Fruit fly (Drosophila melanogaster) whole organism, embryonic: Measurements from ENCODE around the gene CG3165.

Source experiments
- CG10366 ChIP-seq: fragments of 200-800 bp; sonication (Bioruptor generic); IDR thresholded peaks from 2 replicates; pipeline ENCODE4 v1.3.6; 2022; ENCODE audit warnings: missing biosample characterization, missing genetic modification characterization
- CG10565 ChIP-seq: fragments of 200-800 bp; sonication (Bioruptor generic); optimal IDR thresholded peaks from 3 replicates; lab custom pipeline; 2016; ENCODE audit warnings: missing biosample characterization, mild to moderate bottlenecking, missing genetic modification characterization
- CG10979 ChIP-seq: fragments of 200-800 bp; sonication (Bioruptor generic); optimal IDR thresholded peaks from 2 replicates; lab custom pipeline; 2018; ENCODE audit warnings: missing biosample characterization, mild to moderate bottlenecking, missing genetic modification characterization, moderate library complexity
- CG11085 ChIP-seq: fragments of 200-800 bp; sonication (Bioruptor generic); IDR thresholded peaks from 2 replicates; pipeline ENCODE4 v1.3.6; 2022; ENCODE audit warnings: missing biosample characterization, missing genetic modification characterization
- CG12155 ChIP-seq: fragments of 200-800 bp; sonication (Bioruptor generic); optimal IDR thresholded peaks from 3 replicates; lab custom pipeline; 2016; ENCODE audit warnings: missing biosample characterization, missing genetic modification characterization
- CG13424 ChIP-seq: fragments of 200-800 bp; sonication (Bioruptor generic); optimal IDR thresholded peaks from 2 replicates; lab custom pipeline; 2019; ENCODE audit warnings: missing biosample characterization, mild to moderate bottlenecking, missing genetic modification characterization, moderate library complexity
- CG14441 ChIP-seq: fragments of 200-800 bp; sonication (Bioruptor generic); IDR thresholded peaks from 2 replicates; pipeline ENCODE4 v1.3.6; 2022; ENCODE audit warnings: missing biosample characterization, missing genetic modification characterization
- CG14667 ChIP-seq: fragments of 200-800 bp; sonication (Bioruptor generic); IDR thresholded peaks from 2 replicates; pipeline ENCODE4 v1.3.6; 2022; ENCODE audit warnings: missing biosample characterization, missing genetic modification characterization
- CG17612 ChIP-seq: fragments of 200-800 bp; sonication (Bioruptor generic); IDR thresholded peaks from 2 replicates; pipeline ENCODE4 v1.3.6; 2022; ENCODE audit warnings: missing biosample characterization, missing genetic modification characterization
- CG17829 ChIP-seq: fragments of 200-800 bp; optimal IDR thresholded peaks from 2 replicates; lab custom pipeline; 2019; ENCODE audit warnings: missing biosample characterization, mild to moderate bottlenecking, missing genetic modification characterization, moderate library complexity
- CG1792 ChIP-seq: fragments of 200-800 bp; sonication (Bioruptor generic); optimal IDR thresholded peaks from 2 replicates; lab custom pipeline; 2016; ENCODE audit warnings: missing biosample characterization, missing genetic modification characterization
- CG2712 ChIP-seq: fragments of 200-800 bp; optimal IDR thresholded peaks from 3 replicates; lab custom pipeline; 2019; ENCODE audit warnings: missing biosample characterization, mild to moderate bottlenecking, missing genetic modification characterization, moderate library complexity
- CG31388 ChIP-seq: fragments of 200-800 bp; sonication (Bioruptor generic); optimal IDR thresholded peaks from 2 replicates; lab custom pipeline; 2016; ENCODE audit warnings: missing biosample characterization, missing genetic modification characterization
- CG6765 ChIP-seq: fragments of 200-800 bp; sonication (Bioruptor generic); optimal IDR thresholded peaks from 3 replicates; lab custom pipeline; 2017; ENCODE audit warnings: missing biosample characterization, mild to moderate bottlenecking, missing genetic modification characterization
- CG6791 ChIP-seq: fragments of 200-800 bp; sonication (Bioruptor generic); IDR thresholded peaks from 3 replicates; pipeline ENCODE4 v1.3.6; 2022; ENCODE audit warnings: missing biosample characterization, missing genetic modification characterization; ENCODE audit not compliant: partially characterized antibody
- CG7963 ChIP-seq: fragments of 200-800 bp; sonication (Bioruptor generic); IDR thresholded peaks from 3 replicates; pipeline ENCODE4 v1.3.6; 2022; ENCODE audit warnings: missing biosample characterization, missing genetic modification characterization; ENCODE audit not compliant: partially characterized antibody
- CG8281 ChIP-seq: fragments of 200-800 bp; sonication (Bioruptor generic); optimal IDR thresholded peaks from 2 replicates; lab custom pipeline; 2018; ENCODE audit warnings: missing biosample characterization, mild to moderate bottlenecking, missing genetic modification characterization, moderate library complexity
- CG9609 ChIP-seq: fragments of 200-800 bp; sonication (Bioruptor generic); optimal IDR thresholded peaks from 3 replicates; lab custom pipeline; 2016; ENCODE audit warnings: missing biosample characterization, missing genetic modification characterization
- D ChIP-seq, 2 experiments: fragments of 200-800 bp in 1 of 2; fragments of >200 bp in 1 of 2; sonication (Bioruptor generic) in 1 of 2; optimal IDR thresholded peaks; 2 replicates in 1 of 2; 3 replicates in 1 of 2; lab custom pipeline; 2017; ENCODE audit warnings: mild to moderate bottlenecking in 1 of 2, missing biosample characterization in 1 of 2, missing genetic modification characterization in 1 of 2, missing genetic modification reagents in 1 of 2
- D19A ChIP-seq: fragments of 200-800 bp; optimal IDR thresholded peaks from 3 replicates; lab custom pipeline; 2019; ENCODE audit warnings: missing biosample characterization, mild to moderate bottlenecking, missing genetic modification characterization, moderate library complexity
- Drgx ChIP-seq: fragments of 200-800 bp; sonication (Bioruptor generic); IDR thresholded peaks from 2 replicates; pipeline ENCODE4 v1.3.6; 2022; ENCODE audit warnings: missing biosample characterization, missing genetic modification characterization
- HHEX ChIP-seq: fragments of 200-800 bp; sonication (Bioruptor generic); optimal IDR thresholded peaks from 3 replicates; lab custom pipeline; 2017; ENCODE audit warnings: missing biosample characterization, mild to moderate bottlenecking, missing genetic modification characterization, missing genetic modification reagents
- Lpt ChIP-seq: fragments of >200 bp; optimal IDR thresholded peaks from 2 replicates; lab custom pipeline; 2018; ENCODE audit warnings: missing biosample characterization, missing genetic modification characterization
- PHDP ChIP-seq: fragments of 200-800 bp; sonication (Bioruptor generic); optimal IDR thresholded peaks from 3 replicates; lab custom pipeline; 2018; ENCODE audit warnings: missing biosample characterization, mild to moderate bottlenecking, missing genetic modification characterization, moderate library complexity
- Rfx ChIP-seq: fragments of 200-800 bp; sonication (Bioruptor generic); IDR thresholded peaks from 2 replicates; pipeline ENCODE4 v1.3.6; 2022; ENCODE audit warnings: missing biosample characterization, missing genetic modification characterization
- Xrp1 ChIP-seq: fragments of 200-800 bp; sonication (Bioruptor generic); IDR thresholded peaks from 2 replicates; pipeline ENCODE4 v1.3.6; 2022; ENCODE audit warnings: missing biosample characterization, missing genetic modification characterization
- bsh ChIP-seq, 2 experiments: fragments of 200-800 bp; sonication (Bioruptor generic); optimal IDR thresholded peaks; 2 replicates each; lab custom pipeline; 2017 to 2018; ENCODE audit warnings: mild to moderate bottlenecking in 2 of 2, missing biosample characterization in 2 of 2, missing genetic modification characterization in 2 of 2, moderate library complexity in 1 of 2
- caup ChIP-seq: fragments of 200-800 bp; sonication (Bioruptor generic); optimal IDR thresholded peaks from 3 replicates; lab custom pipeline; 2017; ENCODE audit warnings: missing biosample characterization, mild to moderate bottlenecking, missing genetic modification characterization, moderate library complexity; ENCODE audit not compliant: severe bottlenecking
- ci ChIP-seq: fragments of 200-800 bp; sonication (Bioruptor generic); IDR thresholded peaks from 3 replicates; pipeline ENCODE4 v1.3.6; 2022; ENCODE audit warnings: missing biosample characterization, missing genetic modification characterization
- da ChIP-seq: fragments of 200-800 bp; sonication (Bioruptor generic); optimal IDR thresholded peaks from 2 replicates; lab custom pipeline; 2016; ENCODE audit warnings: missing biosample characterization, missing genetic modification characterization
- dati ChIP-seq: fragments of 200-800 bp; sonication (Bioruptor generic); IDR thresholded peaks from 2 replicates; pipeline ENCODE4 v1.3.6; 2022; ENCODE audit warnings: missing biosample characterization, missing genetic modification characterization
- disco-r ChIP-seq: fragments of 200-800 bp; sonication (Bioruptor generic); optimal IDR thresholded peaks from 2 replicates; lab custom pipeline; 2016; ENCODE audit warnings: missing biosample characterization, missing genetic modification characterization
- esg ChIP-seq: fragments of 200-800 bp; sonication (Bioruptor generic); conservative IDR thresholded peaks from 2 replicates; pipeline ENCODE4 v1.3.6; 2022; ENCODE audit warnings: missing biosample characterization, missing genetic modification characterization
- kah ChIP-seq: fragments of 200-800 bp; sonication (Bioruptor generic); optimal IDR thresholded peaks from 2 replicates; lab custom pipeline; 2018; ENCODE audit warnings: missing biosample characterization, mild to moderate bottlenecking, missing genetic modification characterization
- knrl ChIP-seq: fragments of 200-800 bp; sonication (Bioruptor generic); IDR thresholded peaks from 3 replicates; pipeline ENCODE4 v1.3.6; 2022; ENCODE audit warnings: missing biosample characterization, missing genetic modification characterization; ENCODE audit not compliant: partially characterized antibody
- lab ChIP-seq: fragments of 200-800 bp; sonication (Bioruptor generic); optimal IDR thresholded peaks from 3 replicates; lab custom pipeline; 2017; ENCODE audit warnings: missing biosample characterization, missing genetic modification characterization, mild to moderate bottlenecking, moderate library complexity, missing genetic modification reagents
- nmo ChIP-seq: fragments of 200-800 bp; sonication (Bioruptor generic); optimal IDR thresholded peaks from 2 replicates; lab custom pipeline; 2018; ENCODE audit warnings: missing biosample characterization, mild to moderate bottlenecking, missing genetic modification characterization, moderate library complexity
- nom ChIP-seq: fragments of 200-800 bp; sonication (Bioruptor generic); optimal IDR thresholded peaks from 2 replicates; lab custom pipeline; 2017; ENCODE audit warnings: missing biosample characterization, missing genetic modification characterization, mild to moderate bottlenecking, moderate library complexity, missing genetic modification reagents
- pan ChIP-seq, 4 experiments: fragments of >200 bp in 3 of 4; fragments of 200-800 bp in 1 of 4; sonication (Bioruptor generic) in 1 of 4; optimal IDR thresholded peaks in 3 of 4; IDR thresholded peaks in 1 of 4; 2 replicates each; pipeline versions ENCODE4 v1.3.6 to Lab custom; 2017 to 2022; ENCODE audit warnings: missing biosample characterization in 2 of 4, missing genetic modification characterization in 2 of 4, mixed read lengths in 1 of 4
- pfk ChIP-seq: fragments of 200-800 bp; sonication (Bioruptor generic); optimal IDR thresholded peaks from 2 replicates; lab custom pipeline; 2018; ENCODE audit warnings: missing biosample characterization, mild to moderate bottlenecking, missing genetic modification characterization, moderate library complexity
- row ChIP-seq: fragments of 200-800 bp; sonication (Bioruptor generic); IDR thresholded peaks from 3 replicates; pipeline ENCODE4 v1.3.6; 2022; ENCODE audit warnings: missing biosample characterization, missing genetic modification characterization
- sens ChIP-seq: fragments of 200-800 bp; sonication (Bioruptor generic); peaks from one replicate; lab custom pipeline; 2016; ENCODE audit warnings: missing biosample characterization, missing genetic modification characterization
- slp2 ChIP-seq: fragments of 200-800 bp; sonication (Bioruptor generic); optimal IDR thresholded peaks from 2 replicates; lab custom pipeline; 2016; ENCODE audit warnings: missing biosample characterization, missing genetic modification characterization
- ttk ChIP-seq: fragments of 200-800 bp; sonication (Bioruptor generic); IDR thresholded peaks from 2 replicates; pipeline ENCODE4 v2.1.2; 2022; ENCODE audit warnings: missing biosample characterization, missing genetic modification characterization
- tup ChIP-seq: fragments of 200-800 bp; sonication (Bioruptor generic); optimal IDR thresholded peaks from 2 replicates; lab custom pipeline; 2016; ENCODE audit warnings: missing biosample characterization, mild to moderate bottlenecking, missing genetic modification characterization, moderate library complexity
- vvl ChIP-seq: fragments of 200-800 bp; sonication (Bioruptor generic); IDR thresholded peaks from 2 replicates; pipeline ENCODE4 v1.3.6; 2022; ENCODE audit warnings: missing biosample characterization, missing genetic modification characterization
- zen ChIP-seq: fragments of 200-800 bp; sonication (Bioruptor generic); optimal IDR thresholded peaks from 3 replicates; lab custom pipeline; 2018; ENCODE audit warnings: missing biosample characterization, mild to moderate bottlenecking, missing genetic modification characterization, moderate library complexity

The CG3165 gene

DNA sequence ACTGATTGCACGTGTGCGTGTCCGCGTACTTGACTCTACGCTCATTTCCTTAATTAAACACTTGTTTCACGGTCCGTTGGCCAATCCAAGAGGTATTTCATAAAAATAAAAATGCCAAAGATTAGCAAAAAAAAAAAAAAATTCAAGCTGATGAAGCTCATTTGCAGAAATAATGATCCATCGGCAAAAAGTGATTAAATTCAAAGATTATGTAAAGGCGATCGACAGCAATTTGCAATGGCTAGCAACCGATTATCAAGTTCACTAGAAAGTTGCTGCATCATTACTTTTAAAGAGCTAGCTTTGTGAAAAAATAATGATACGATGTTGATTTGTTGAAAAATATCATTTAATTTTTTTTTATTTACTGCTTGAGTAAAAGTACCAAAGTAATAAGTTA, 32.5 kb downstream of the CG3165 start:
- TF ChIP-seq dati (no peak), knrl (no peak), Drgx (GFP tag; lab: Robert Waterston, UW) (no peak), CG6791 (no peak), disco-r (GFP tag; lab: Kevin White, UChicago) (no peak), CG14667 (no peak), CG31388 (GFP tag; lab: Kevin White, UChicago) (no peak), CG11085 (GFP tag; lab: Robert Waterston, UW) (no peak), CG10979 (tag; lab: Kevin White, UChicago) (no peak), kah (GFP tag; lab: Kevin White, UChicago) (no peak), CG1792 (GFP tag; lab: Kevin White, UChicago) (no peak), CG13424 (tag; lab: Kevin White, UChicago) (no peak), CG10565 (GFP tag; lab: Kevin White, UChicago) (no peak)

DNA sequence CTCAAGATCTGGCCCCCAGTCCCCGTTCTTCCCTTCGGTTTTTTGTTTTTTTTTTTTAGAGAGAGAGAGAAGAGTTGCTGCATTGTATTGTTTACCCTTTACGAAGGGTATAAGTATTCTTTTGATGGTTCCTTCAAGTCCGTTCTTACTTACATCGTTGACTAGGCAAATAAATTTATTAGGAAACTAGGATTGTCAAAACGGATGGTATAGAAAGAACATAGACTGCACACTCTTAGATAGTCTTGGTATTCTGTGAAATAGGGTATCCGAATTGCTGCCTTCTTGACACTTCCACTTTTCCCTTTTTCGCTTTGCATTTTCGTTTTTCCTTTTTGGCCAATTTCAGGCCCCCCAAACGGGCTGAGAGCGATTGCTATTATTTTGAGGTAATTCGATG, 34.6 kb downstream of the CG3165 start:
- peak; percentile 32 for TF ChIP-seq D19A
- no peak for TF ChIP-seq CG9609
- no peak for TF ChIP-seq caup
- no peak for TF ChIP-seq da (GFP tag; lab: Kevin White, UChicago)
- no peak for TF ChIP-seq D (optimal IDR thresholded peaks at IDR 0.05; lab: Kevin White, UChicago)
- no peak for TF ChIP-seq D (GFP tag; optimal IDR thresholded peaks at IDR 0.05; lab: Kevin White, UChicago)
- TF ChIP-seq PHDP, result no peak
- no peak for TF ChIP-seq Drgx (GFP tag; lab: Robert Waterston, UW)
- peak in 1 of 2 experiments; percentile 17 for TF ChIP-seq bsh (GFP tag; optimal IDR thresholded peaks at IDR 0.05; lab: Kevin White, UChicago)
- 0 out of 2 replicates have a peak, but pooled peaks have one; percentile 18 for TF ChIP-seq Xrp1 (GFP tag; lab: Robert Waterston, UW)
- no peak for TF ChIP-seq lab (GFP tag; lab: Kevin White, UChicago)
- TF ChIP-seq CG8281 (tag; lab: Kevin White, UChicago), result no peak
- TF ChIP-seq pfk (GFP tag; lab: Kevin White, UChicago), result no peak
- peak; percentile 47 for TF ChIP-seq nom (GFP tag; lab: Kevin White, UChicago)
- TF ChIP-seq, all 482 proteins: peak for 4

DNA sequence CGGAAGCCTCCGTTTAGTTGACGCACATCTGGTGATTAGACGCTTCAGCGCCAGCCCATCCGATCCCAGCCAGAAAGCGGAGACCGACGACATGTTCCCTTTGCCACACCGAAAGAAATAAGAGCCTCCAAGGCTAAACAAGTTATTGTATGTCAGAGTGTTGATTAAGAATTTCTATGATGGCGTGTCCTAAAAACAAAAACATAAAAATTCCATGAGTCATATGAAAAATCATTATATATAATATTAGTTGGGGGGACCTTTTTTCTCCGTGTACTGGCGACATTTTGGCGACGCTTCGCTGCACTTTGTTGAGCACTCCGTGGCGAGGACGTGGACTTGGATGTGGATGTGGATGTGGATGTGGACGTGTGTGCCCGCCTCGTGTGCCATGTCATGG, 35.9 kb downstream of the CG3165 start:
- TF ChIP-seq CG2712 (tag; lab: Kevin White, UChicago), result peak; percentile 53
- TF ChIP-seq pan (optimal IDR thresholded peaks at IDR 0.05; lab: Kevin White, UChicago), result no peak
- TF ChIP-seq pan (GFP tag; optimal IDR thresholded peaks at IDR 0.05 in 1 of 2, IDR thresholded peaks at IDR 0.05 in 1 of 2), result peak in 1 of 2 experiments; percentile 27
- TF ChIP-seq CG14441 (GFP tag; lab: Robert Waterston, UW), result peak; percentile 23; the same call in 1 of the 2 replicates
- no peak for TF ChIP-seq HHEX (GFP tag; lab: Kevin White, UChicago)
- TF ChIP-seq CG7963 (GFP tag; lab: Robert Waterston, UW), result no peak
- TF ChIP-seq ttk (GFP tag; lab: Robert Waterston, UW), result 0 out of 2 replicates have a peak, but pooled peaks have one; percentile 23
- no peak for TF ChIP-seq slp2 (GFP tag; lab: Kevin White, UChicago)
- TF ChIP-seq vvl (GFP tag; lab: Robert Waterston, UW), result peak; percentile 56; the same call in 1 of the 2 replicates
- TF ChIP-seq Rfx (GFP tag; lab: Robert Waterston, UW), result peak; percentile 47
- peak; percentile 78 for TF ChIP-seq sens (GFP tag; lab: Kevin White, UChicago)
- peak; percentile 53 for TF ChIP-seq CG17829 (tag; lab: Kevin White, UChicago)
- TF ChIP-seq ci (GFP tag; lab: Robert Waterston, UW), result peak; percentile 65; the same call in 1 of the 3 replicates
- peak; percentile 33 for TF ChIP-seq nmo (GFP tag; lab: Kevin White, UChicago)
- no peak for TF ChIP-seq zen (tag; lab: Kevin White, UChicago)
- TF ChIP-seq CG17612 (GFP tag; lab: Robert Waterston, UW), result no peak
- TF ChIP-seq esg (GFP tag; lab: Robert Waterston, UW), result peak; percentile 10; the same call in 1 of the 2 replicates
- TF ChIP-seq CG10366 (GFP tag; lab: Robert Waterston, UW), result peak; percentile 14; the same call in 1 of the 2 replicates
- TF ChIP-seq row (GFP tag; lab: Robert Waterston, UW), result peak; percentile 51; the same call in 2 of the 3 replicates
- no peak for TF ChIP-seq CG12155
- TF ChIP-seq tup (GFP tag; lab: Kevin White, UChicago), result peak; percentile 26
- no peak for TF ChIP-seq Lpt
- no peak for TF ChIP-seq CG6765 (GFP tag; lab: Kevin White, UChicago)
- TF ChIP-seq CG6791, result no peak
